Worm (Caenorhabditis elegans) whole organism, young adult: ENCODE results near the gene F56F11.4.

Experiments
- B0019.2 ChIP-seq: fragments of 200-800 bp; sonication (Bioruptor generic); conservative IDR thresholded peaks from 2 replicates; pipeline ENCODE4 v1.3.6; 2022; ENCODE audit warnings: missing genetic modification reagents, missing genetic modification characterization, missing compliant biosample characterization
- B0035.1 ChIP-seq: sonication (generic microtip); optimal IDR thresholded peaks from 2 replicates; lab custom pipeline; 2016; ENCODE audit warnings: missing genetic modification characterization, mild to moderate bottlenecking, missing compliant biosample characterization, missing genotype, missing genetic modification reagents
- B0261.1 ChIP-seq: sonication (generic microtip); optimal IDR thresholded peaks from 2 replicates; lab custom pipeline; 2016; ENCODE audit warnings: mild to moderate bottlenecking, missing genetic modification characterization, moderate library complexity, missing compliant biosample characterization
- C17E4.6 ChIP-seq: fragments of 200-800 bp; sonication (Bioruptor generic); IDR thresholded peaks from 2 replicates; pipeline ENCODE4 v1.3.6; 2022; ENCODE audit warnings: missing genetic modification reagents, missing genetic modification characterization, missing compliant biosample characterization
- F23B12.7 ChIP-seq: sonication (generic microtip); optimal IDR thresholded peaks from 2 replicates; lab custom pipeline; 2017; ENCODE audit warnings: missing genetic modification characterization, mild to moderate bottlenecking, missing compliant biosample characterization, antibody characterized with exemption, moderate library complexity; ENCODE audit not compliant: insufficient read depth
- F49E8.2 ChIP-seq: sonication (generic microtip); optimal IDR thresholded peaks from 3 replicates; lab custom pipeline; 2017; ENCODE audit warnings: missing genetic modification characterization, mild to moderate bottlenecking, missing compliant biosample characterization, antibody characterized with exemption, moderate library complexity; ENCODE audit not compliant: insufficient read depth
- F57A8.1 ChIP-seq: fragments of 200-800 bp; sonication (Bioruptor generic); optimal IDR thresholded peaks from 2 replicates; lab custom pipeline; 2018; ENCODE audit warnings: mild to moderate bottlenecking, missing genetic modification characterization, moderate library complexity, missing compliant biosample characterization
- K12H6.12 ChIP-seq: fragments of 200-800 bp; sonication (Bioruptor generic); optimal IDR thresholded peaks from 2 replicates; lab custom pipeline; 2018; ENCODE audit warnings: mild to moderate bottlenecking, missing genetic modification characterization, missing compliant biosample characterization
- T07F8.4 ChIP-seq: sonication (generic microtip); optimal IDR thresholded peaks from 2 replicates; lab custom pipeline; 2016; ENCODE audit warnings: mild to moderate bottlenecking, missing genetic modification characterization, moderate library complexity, missing compliant biosample characterization
- T26A5.8 ChIP-seq: sonication (generic microtip); optimal IDR thresholded peaks from 2 replicates; lab custom pipeline; 2016; ENCODE audit warnings: missing genetic modification characterization, missing compliant biosample characterization
- Y67H2A.10 ChIP-seq: fragments of 200-800 bp; sonication (Bioruptor generic); conservative IDR thresholded peaks from 2 replicates; pipeline ENCODE4 v1.3.6; 2022; ENCODE audit warnings: missing genetic modification reagents, missing genetic modification characterization, missing compliant biosample characterization
- Y79H2A.3 ChIP-seq: fragments of 200-800 bp; sonication (Bioruptor generic); conservative IDR thresholded peaks from 2 replicates; pipeline ENCODE4 v1.3.6; 2022; ENCODE audit warnings: missing genetic modification reagents, missing genetic modification characterization, missing compliant biosample characterization
- akir-1 ChIP-seq: fragments of 200-800 bp; sonication (Bioruptor generic); optimal IDR thresholded peaks from 2 replicates; lab custom pipeline; 2018; ENCODE audit warnings: mild to moderate bottlenecking, missing genetic modification characterization, moderate library complexity, missing compliant biosample characterization
- aptf-2 ChIP-seq: fragments of 200-800 bp; sonication (Bioruptor generic); conservative IDR thresholded peaks from 2 replicates; pipeline ENCODE4 v1.3.6; 2022; ENCODE audit warnings: missing genetic modification reagents, missing genetic modification characterization, missing compliant biosample characterization
- attf-6 ChIP-seq: fragments of 200-800 bp; sonication (Bioruptor generic); IDR thresholded peaks from 2 replicates; pipeline ENCODE4 v1.3.6; 2022; ENCODE audit warnings: missing genetic modification reagents, missing genetic modification characterization, missing compliant biosample characterization
- ceh-100 ChIP-seq: fragments of 200-800 bp; sonication (Bioruptor generic); IDR thresholded peaks from 2 replicates; pipeline ENCODE4 v1.3.6; 2022; ENCODE audit warnings: missing genetic modification reagents, missing genetic modification characterization, missing compliant biosample characterization
- ceh-27 ChIP-seq: fragments of 200-800 bp; sonication (Bioruptor generic); optimal IDR thresholded peaks from 2 replicates; lab custom pipeline; 2018; ENCODE audit warnings: mild to moderate bottlenecking, missing genetic modification characterization, moderate library complexity, missing compliant biosample characterization
- ceh-58 ChIP-seq: fragments of 200-800 bp; sonication (Bioruptor generic); IDR thresholded peaks from 2 replicates; pipeline ENCODE4 v1.3.6; 2022; ENCODE audit warnings: missing genetic modification characterization, missing compliant biosample characterization
- ceh-79 ChIP-seq: sonication (generic microtip); optimal IDR thresholded peaks from 2 replicates; lab custom pipeline; 2017; ENCODE audit warnings: mild to moderate bottlenecking, missing genetic modification characterization, missing compliant biosample characterization
- ceh-91 ChIP-seq: fragments of 200-800 bp; sonication (Bioruptor generic); IDR thresholded peaks from 2 replicates; pipeline ENCODE4 v1.3.6; 2022; ENCODE audit warnings: missing genetic modification reagents, missing genetic modification characterization, missing compliant biosample characterization
- die-1 ChIP-seq: sonication (generic microtip); optimal IDR thresholded peaks from 2 replicates; lab custom pipeline; 2016; ENCODE audit warnings: missing genotype, mild to moderate bottlenecking, missing genetic modification characterization, missing compliant biosample characterization
- dox-1 ChIP-seq: fragments of 200-800 bp; sonication (Bioruptor generic); IDR thresholded peaks from 2 replicates; pipeline ENCODE4 v1.3.6; 2022; ENCODE audit warnings: missing genetic modification reagents, missing genetic modification characterization, missing compliant biosample characterization
- efl-1 ChIP-seq: fragments of 150-350 bp; optimal IDR thresholded peaks from 2 replicates; lab custom pipeline; 2014; ENCODE audit warnings: missing biosample characterization, missing genetic modification reagents, missing genetic modification characterization
- egl-44 ChIP-seq: fragments of 200-800 bp; sonication (Bioruptor generic); IDR thresholded peaks from 2 replicates; pipeline ENCODE4 v1.3.6; 2022; ENCODE audit warnings: missing genetic modification reagents, missing genetic modification characterization, missing compliant biosample characterization
- hmg-1.2 ChIP-seq: fragments of 200-800 bp; sonication (Bioruptor generic); IDR thresholded peaks from 2 replicates; pipeline ENCODE4 v1.3.6; 2022; ENCODE audit warnings: missing genetic modification reagents, missing genetic modification characterization, missing compliant biosample characterization
- lin-26 ChIP-seq: fragments of 200-800 bp; sonication (Bioruptor generic); IDR thresholded peaks from 2 replicates; pipeline ENCODE4 v1.3.6; 2022; ENCODE audit warnings: missing genetic modification reagents, missing genetic modification characterization, missing compliant biosample characterization
- lin-40 ChIP-seq: sonication (generic microtip); optimal IDR thresholded peaks from 2 replicates; lab custom pipeline; 2016; ENCODE audit warnings: missing genetic modification characterization, mild to moderate bottlenecking, missing compliant biosample characterization, missing genotype, missing genetic modification reagents
- madf-3 ChIP-seq: fragments of 200-800 bp; sonication (Bioruptor generic); IDR thresholded peaks from 2 replicates; pipeline ENCODE4 v1.3.6; 2022; ENCODE audit warnings: missing genetic modification reagents, missing genetic modification characterization, missing compliant biosample characterization
- madf-8 ChIP-seq: fragments of 200-800 bp; sonication (Bioruptor generic); conservative IDR thresholded peaks from 2 replicates; pipeline ENCODE4 v1.3.6; 2022; ENCODE audit warnings: missing genetic modification reagents, missing genetic modification characterization, missing compliant biosample characterization
- mcd-1 ChIP-seq: fragments of 200-800 bp; sonication (Bioruptor generic); IDR thresholded peaks from 2 replicates; pipeline ENCODE4 v1.3.6; 2022; ENCODE audit warnings: missing genetic modification reagents, missing genetic modification characterization, missing compliant biosample characterization
- mel-28 ChIP-seq: sonication (generic microtip); optimal IDR thresholded peaks from 2 replicates; lab custom pipeline; 2016; ENCODE audit warnings: borderline replicate concordance, mild to moderate bottlenecking, missing genetic modification characterization, missing compliant biosample characterization
- mxl-1 ChIP-seq: sonication (generic microtip); optimal IDR thresholded peaks from 2 replicates; lab custom pipeline; 2016; ENCODE audit warnings: missing genetic modification characterization, missing compliant biosample characterization
- nhr-179 ChIP-seq: sonication (generic microtip); optimal IDR thresholded peaks from 2 replicates; lab custom pipeline; 2016; ENCODE audit warnings: mild to moderate bottlenecking, missing genetic modification characterization, missing compliant biosample characterization
- nhr-27 ChIP-seq: fragments of 200-800 bp; sonication (Bioruptor generic); optimal IDR thresholded peaks from 2 replicates; lab custom pipeline; 2018; ENCODE audit warnings: mild to moderate bottlenecking, missing genetic modification characterization, moderate library complexity, missing compliant biosample characterization
- nhr-90 ChIP-seq: sonication (generic microtip); optimal IDR thresholded peaks from 2 replicates; lab custom pipeline; 2016; ENCODE audit warnings: missing genotype, mild to moderate bottlenecking, missing genetic modification characterization, missing compliant biosample characterization
- pha-4 ChIP-seq: fragments of 150-350 bp; sonication (generic microtip); optimal IDR thresholded peaks from 2 replicates; lab custom pipeline; 2014; ENCODE audit warnings: missing biosample characterization, missing genetic modification reagents, missing genetic modification characterization
- rcor-1 ChIP-seq: fragments of 200-800 bp; sonication (Bioruptor generic); IDR thresholded peaks from 2 replicates; pipeline ENCODE4 v1.3.6; 2022; ENCODE audit warnings: missing genetic modification reagents, missing genetic modification characterization, missing compliant biosample characterization
- repo-1 ChIP-seq: sonication (generic microtip); optimal IDR thresholded peaks from 2 replicates; lab custom pipeline; 2017; ENCODE audit warnings: mild to moderate bottlenecking, missing genetic modification characterization, missing compliant biosample characterization
- rpc-1 ChIP-seq, 2 experiments: fragments of 150-350 bp in 1 of 2; sonication (generic microtip) in 1 of 2; optimal IDR thresholded peaks; 2 replicates each; lab custom pipeline; 2014 to 2018; ENCODE audit warnings: missing biosample characterization in 1 of 2, missing genetic modification characterization in 1 of 2, missing genetic modification reagents in 1 of 2, missing genotype in 1 of 2
- somi-1 ChIP-seq: fragments of 200-800 bp; sonication (Bioruptor generic); optimal IDR thresholded peaks from 2 replicates; lab custom pipeline; 2018; ENCODE audit warnings: mild to moderate bottlenecking, missing genetic modification characterization, missing compliant biosample characterization
- sptf-2 ChIP-seq: fragments of 200-800 bp; sonication (Bioruptor generic); optimal IDR thresholded peaks from 2 replicates; lab custom pipeline; 2018; ENCODE audit warnings: mild to moderate bottlenecking, missing genetic modification characterization, missing compliant biosample characterization
- tbp1 ChIP-seq: fragments of 200-800 bp; sonication (Bioruptor generic); optimal IDR thresholded peaks from 2 replicates; lab custom pipeline; 2018; ENCODE audit warnings: mild to moderate bottlenecking, missing genetic modification characterization, missing compliant biosample characterization
- unc-130 ChIP-seq: sonication (generic microtip); optimal IDR thresholded peaks from 2 replicates; lab custom pipeline; 2016; ENCODE audit warnings: missing genetic modification reagents, missing genetic modification characterization, missing compliant biosample characterization
- unc-62 ChIP-seq: fragments of 150-350 bp; optimal IDR thresholded peaks from 2 replicates; lab custom pipeline; 2014; ENCODE audit warnings: missing biosample characterization, missing genetic modification reagents, missing genetic modification characterization
- zim-3 ChIP-seq: sonication (generic microtip); optimal IDR thresholded peaks from 2 replicates; lab custom pipeline; 2017; ENCODE audit warnings: mild to moderate bottlenecking, missing genetic modification characterization, moderate library complexity, missing compliant biosample characterization
- ztf-22 ChIP-seq: fragments of 200-800 bp; sonication (Bioruptor generic); optimal IDR thresholded peaks from 2 replicates; lab custom pipeline; 2018; ENCODE audit warnings: mild to moderate bottlenecking, missing genetic modification characterization, moderate library complexity, missing compliant biosample characterization

Gene F56F11.4

ce11 chrIII:2855929-2856328 lies at the start of gene F56F11.4:
Gene F56F11.4 (plus strand): TSS chrIII:2856229.
- TF ChIP-seq egl-44 (GFP tag; lab: Robert Waterston, UW) (no peak), rpc-1 (optimal IDR thresholded peaks at IDR 0.05; lab: Kevin White, UChicago) (no peak), rpc-1 (tag; optimal IDR thresholded peaks at IDR 0.05; lab: Kevin White, UChicago) (peak; percentile 14)

- 0 out of 2 replicates have a peak, but pooled peaks have one; percentile 26 for TF ChIP-seq C17E4.6 (GFP tag; lab: Robert Waterston, UW)
- peak; percentile 18 for TF ChIP-seq mxl-1
- TF ChIP-seq lin-26 (GFP tag; lab: Robert Waterston, UW), result no peak
- TF ChIP-seq ztf-22 (GFP tag; lab: Kevin White, UChicago), result no peak
- TF ChIP-seq F49E8.2 (tag; lab: Kevin White, UChicago), result peak; percentile 69
- TF ChIP-seq nhr-179, result no peak
- 0 out of 2 replicates have a peak, but pooled peaks have one; percentile 31 for TF ChIP-seq ceh-91 (GFP tag; lab: Robert Waterston, UW)
- no peak for TF ChIP-seq sptf-2 (GFP tag; lab: Kevin White, UChicago)
- TF ChIP-seq B0019.2 (GFP tag; lab: Robert Waterston, UW), result no peak
- no peak for TF ChIP-seq somi-1 (GFP tag; lab: Kevin White, UChicago)
- TF ChIP-seq rpc-1 (optimal IDR thresholded peaks at IDR 0.05; lab: Kevin White, UChicago), result no peak
- no peak for TF ChIP-seq rpc-1 (tag; optimal IDR thresholded peaks at IDR 0.05; lab: Kevin White, UChicago)
- TF ChIP-seq Y79H2A.3 (GFP tag; lab: Robert Waterston, UW), result no peak
- TF ChIP-seq mel-28 (tag; lab: Kevin White, UChicago), result no peak
- TF ChIP-seq ceh-27 (GFP tag; lab: Kevin White, UChicago), result no peak
- no peak for TF ChIP-seq rcor-1
- TF ChIP-seq B0035.1, result no peak
- no peak for TF ChIP-seq tbp1
- peak; percentile 30 for TF ChIP-seq repo-1 (tag; lab: Kevin White, UChicago)
- TF ChIP-seq ceh-58 (GFP tag; lab: Robert Waterston, UW), result 0 out of 2 replicates have a peak, but pooled peaks have one; percentile 63
- peak; percentile 49 for TF ChIP-seq nhr-27 (tag; lab: Kevin White, UChicago)
- TF ChIP-seq die-1, result peak; percentile 37
- TF ChIP-seq zim-3 (tag; lab: Kevin White, UChicago), result no peak
- no peak for TF ChIP-seq T07F8.4 (tag; lab: Kevin White, UChicago)
- no peak for TF ChIP-seq unc-62 (GFP tag; lab: Kevin White, UChicago)
- TF ChIP-seq ceh-79 (tag; lab: Kevin White, UChicago), result peak; percentile 85
- 0 out of 2 replicates have a peak, but pooled peaks have one; percentile 13 for TF ChIP-seq attf-6 (GFP tag; lab: Robert Waterston, UW)
- TF ChIP-seq T26A5.8 (tag; lab: Kevin White, UChicago), result peak; percentile 19
- no peak for TF ChIP-seq madf-3 (GFP tag; lab: Robert Waterston, UW)
- TF ChIP-seq F23B12.7, result no peak
- TF ChIP-seq hmg-1.2 (GFP tag; lab: Robert Waterston, UW), result no peak
- no peak for TF ChIP-seq nhr-90 (tag; lab: Kevin White, UChicago)
- no peak for TF ChIP-seq K12H6.12 (tag; lab: Kevin White, UChicago)
- TF ChIP-seq dox-1 (GFP tag; lab: Robert Waterston, UW), result no peak
- TF ChIP-seq efl-1, result no peak
- TF ChIP-seq mcd-1 (GFP tag; lab: Robert Waterston, UW), result peak; percentile 65
- TF ChIP-seq B0261.1 (tag; lab: Kevin White, UChicago), result peak; percentile 4
- TF ChIP-seq lin-40 (tag; lab: Kevin White, UChicago), result peak; percentile 19
- TF ChIP-seq Y67H2A.10 (GFP tag; lab: Robert Waterston, UW), result no peak
- no peak for TF ChIP-seq akir-1 (GFP tag; lab: Kevin White, UChicago)
- no peak for TF ChIP-seq egl-44 (GFP tag; lab: Robert Waterston, UW)
- no peak for TF ChIP-seq madf-8
- TF ChIP-seq pha-4, result no peak
- TF ChIP-seq ceh-100, result no peak
- no peak for TF ChIP-seq F57A8.1 (GFP tag; lab: Kevin White, UChicago)
- TF ChIP-seq unc-130, result peak; percentile 39
- no peak for TF ChIP-seq aptf-2 (GFP tag; lab: Robert Waterston, UW)
These were observed 44.6 kb upstream of the F56F11.4 start for ce11 chrIII:2811410-2811809.
